Fruit fly (Drosophila melanogaster): ENCODE data around the gene Lsp2.

Gene Lsp2

dm6 chr3L:12139232-12139698 is 10.1 kb downstream of the Lsp2 start:
- TF ChIP-seq Mnt (GFP tag; optimal IDR thresholded peaks at IDR 0.05) = no peak
- peak; percentile 12 for TF ChIP-seq Crg-1 (GFP tag; optimal IDR thresholded peaks at IDR 0.05)
- no peak for TF ChIP-seq toe (GFP tag; optimal IDR thresholded peaks at IDR 0.05)
- TF ChIP-seq pad (GFP tag; optimal IDR thresholded peaks at IDR 0.05) = peak; percentile 7
- TF ChIP-seq CG14711 (tag; optimal IDR thresholded peaks at IDR 0.05) = peak; percentile 35
- TF ChIP-seq kay (GFP tag; ENCODE audit: borderline replicate concordance) = no peak
- TF ChIP-seq cic (GFP tag; optimal IDR thresholded peaks at IDR 0.05) = no peak
- TF ChIP-seq Hr96 (GFP tag; optimal IDR thresholded peaks at IDR 0.05) = no peak
- TF ChIP-seq Clk (GFP tag; optimal IDR thresholded peaks at IDR 0.05) = no peak
- TF ChIP-seq CG12768 (GFP tag; optimal IDR thresholded peaks at IDR 0.05) = no peak
- peak; percentile 29 for TF ChIP-seq CG7101 (tag; optimal IDR thresholded peaks at IDR 0.05)
- peak; percentile 33 for TF ChIP-seq CG33017 (tag; optimal IDR thresholded peaks at IDR 0.05)
- peak; percentile 49 for TF ChIP-seq CG7045 (GFP tag; optimal IDR thresholded peaks at IDR 0.05)
- TF ChIP-seq CG11617 (GFP tag; optimal IDR thresholded peaks at IDR 0.05) = peak; percentile 19
- TF ChIP-seq ovo (GFP tag; optimal IDR thresholded peaks at IDR 0.05) = no peak
- peak; percentile 26 for TF ChIP-seq CG1620 (GFP tag; optimal IDR thresholded peaks at IDR 0.05)
- TF ChIP-seq CG5204 (GFP tag; optimal IDR thresholded peaks at IDR 0.05) = no peak
- no peak for TF ChIP-seq tj (GFP tag; optimal IDR thresholded peaks at IDR 0.05)
- TF ChIP-seq cnc (optimal IDR thresholded peaks at IDR 0.05) = no peak
- TF ChIP-seq bab1 (GFP tag; optimal IDR thresholded peaks at IDR 0.05) = no peak

- no peak for TF ChIP-seq bab1 (GFP tag; optimal IDR thresholded peaks at IDR 0.05)
- no peak for TF ChIP-seq CG33017 (tag; optimal IDR thresholded peaks at IDR 0.05)
- no peak for TF ChIP-seq CG11617 (GFP tag; optimal IDR thresholded peaks at IDR 0.05)
- no peak for TF ChIP-seq ovo (GFP tag; optimal IDR thresholded peaks at IDR 0.05)
- TF ChIP-seq cic (GFP tag; optimal IDR thresholded peaks at IDR 0.05) = no peak
- no peak for TF ChIP-seq toe (GFP tag; optimal IDR thresholded peaks at IDR 0.05)
- TF ChIP-seq CG5204 (GFP tag; optimal IDR thresholded peaks at IDR 0.05) = no peak
- no peak for TF ChIP-seq CG1620 (GFP tag; optimal IDR thresholded peaks at IDR 0.05)
- TF ChIP-seq Crg-1 (GFP tag; optimal IDR thresholded peaks at IDR 0.05) = no peak
- TF ChIP-seq CG12768 (GFP tag; optimal IDR thresholded peaks at IDR 0.05) = no peak
- no peak for TF ChIP-seq Mnt (GFP tag; optimal IDR thresholded peaks at IDR 0.05)
- TF ChIP-seq cnc (optimal IDR thresholded peaks at IDR 0.05) = no peak
- no peak for TF ChIP-seq Clk (GFP tag; optimal IDR thresholded peaks at IDR 0.05)
- TF ChIP-seq tj (GFP tag; optimal IDR thresholded peaks at IDR 0.05) = no peak
- TF ChIP-seq CG14711 (tag; optimal IDR thresholded peaks at IDR 0.05) = no peak
- no peak for TF ChIP-seq CG7045 (GFP tag; optimal IDR thresholded peaks at IDR 0.05)
- TF ChIP-seq CG7101 (tag; optimal IDR thresholded peaks at IDR 0.05) = no peak
Observed at dm6 chr3L:12145709-12146694, 16.8 kb downstream of the Lsp2 start, which contains the start of the genes eIF3l and Nrx-IV. TSS of gene eIF3l (minus strand) at chr3L:12146097. TSS of gene Nrx-IV (plus strand) at chr3L:12146519.

- no peak for TF ChIP-seq cnc (optimal IDR thresholded peaks at IDR 0.05)
- TF ChIP-seq Mnt (GFP tag; optimal IDR thresholded peaks at IDR 0.05) = peak; percentile 30
- no peak for TF ChIP-seq CG14711 (tag; optimal IDR thresholded peaks at IDR 0.05)
- no peak for TF ChIP-seq CG7045 (GFP tag; optimal IDR thresholded peaks at IDR 0.05)
- TF ChIP-seq CG12768 (GFP tag; optimal IDR thresholded peaks at IDR 0.05) = no peak
- no peak for TF ChIP-seq CG5204 (GFP tag; optimal IDR thresholded peaks at IDR 0.05)
- no peak for TF ChIP-seq tj (GFP tag; optimal IDR thresholded peaks at IDR 0.05)
- no peak for TF ChIP-seq CG33017 (tag; optimal IDR thresholded peaks at IDR 0.05)
- no peak for TF ChIP-seq Hr96 (GFP tag; optimal IDR thresholded peaks at IDR 0.05)
- TF ChIP-seq ovo (GFP tag; optimal IDR thresholded peaks at IDR 0.05) = peak; percentile 48
- no peak for TF ChIP-seq CG11617 (GFP tag; optimal IDR thresholded peaks at IDR 0.05)
- TF ChIP-seq CG7101 (tag; optimal IDR thresholded peaks at IDR 0.05) = no peak
Observed at dm6 chr3L:12146970-12147369, 17.8 kb downstream of the Lsp2 start.

- TF ChIP-seq CG14711 (tag; optimal IDR thresholded peaks at IDR 0.05) (peak; percentile 13), Mnt (GFP tag; optimal IDR thresholded peaks at IDR 0.05) (no peak)
Observed at dm6 chr3L:12149024-12149423, 19.8 kb downstream of the Lsp2 start, which contains the start of gene CG32099. TSS of gene CG32099 (plus strand) at chr3L:12149273.

- TF ChIP-seq Crg-1 (GFP tag; optimal IDR thresholded peaks at IDR 0.05) (no peak), cnc (optimal IDR thresholded peaks at IDR 0.05) (no peak), pad (GFP tag; optimal IDR thresholded peaks at IDR 0.05) (no peak), cic (GFP tag; optimal IDR thresholded peaks at IDR 0.05) (no peak), bab1 (GFP tag; optimal IDR thresholded peaks at IDR 0.05) (no peak), CG33017 (tag; optimal IDR thresholded peaks at IDR 0.05) (no peak), Clk (GFP tag; optimal IDR thresholded peaks at IDR 0.05) (no peak), CG7045 (GFP tag; optimal IDR thresholded peaks at IDR 0.05) (no peak), CG7101 (tag; optimal IDR thresholded peaks at IDR 0.05) (no peak), CG12768 (GFP tag; optimal IDR thresholded peaks at IDR 0.05) (no peak)
Observed at dm6 chr3L:12162156-12162682, 33.0 kb downstream of the Lsp2 start.

dm6 chr3L:12163082-12163481 is 33.9 kb downstream of the Lsp2 start:
- no peak for TF ChIP-seq toe (GFP tag; optimal IDR thresholded peaks at IDR 0.05)
- no peak for TF ChIP-seq ovo (GFP tag; optimal IDR thresholded peaks at IDR 0.05)
- TF ChIP-seq Crg-1 (GFP tag; optimal IDR thresholded peaks at IDR 0.05) = no peak
- TF ChIP-seq cnc (optimal IDR thresholded peaks at IDR 0.05) = no peak
